Fruit fly (Drosophila melanogaster) whole organism: ENCODE data around the gene dnd.

Experiments used
- CG8478 ChIP-seq: fragments of >200 bp; optimal IDR thresholded peaks from 2 replicates; lab custom pipeline; 2018; ENCODE audit warnings: inconsistent platforms
- Dll ChIP-seq: fragments of >200 bp; optimal IDR thresholded peaks from 2 replicates; lab custom pipeline; 2017
- EcR ChIP-seq, 2 experiments: fragments of >200 bp; optimal IDR thresholded peaks; 2 replicates each; lab custom pipeline; 2017; ENCODE audit warnings: missing biosample characterization in 2 of 2, missing genetic modification characterization in 2 of 2, missing genetic modification reagents in 2 of 2
- pan ChIP-seq: fragments of >200 bp; optimal IDR thresholded peaks from 2 replicates; lab custom pipeline; 2017
- psq ChIP-seq: fragments of >200 bp; optimal IDR thresholded peaks from 2 replicates; lab custom pipeline; 2017
- usp ChIP-seq: fragments of >200 bp; optimal IDR thresholded peaks from 2 replicates; lab custom pipeline; 2017; ENCODE audit warnings: missing biosample characterization, missing genetic modification characterization, mixed read lengths

DNA sequence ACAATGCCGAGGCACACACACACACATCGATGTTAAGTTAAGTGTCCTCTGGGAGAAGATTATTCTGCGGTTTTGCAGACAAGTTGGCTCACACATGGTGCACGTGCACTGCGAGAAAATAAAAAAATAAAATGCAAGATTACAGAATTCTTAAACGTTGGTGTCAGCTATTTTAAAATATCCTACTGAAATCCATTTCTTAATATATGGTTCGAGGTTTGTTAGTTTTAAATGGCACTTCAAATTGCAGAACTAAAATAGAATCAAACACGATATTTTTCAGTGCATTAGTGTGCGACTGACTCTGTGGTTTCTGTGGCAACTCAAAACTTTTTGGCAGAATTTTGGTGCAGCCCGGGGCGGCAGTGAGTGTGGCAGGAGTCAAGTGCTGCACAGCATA is 48.0 kb upstream of the dnd start:
- TF ChIP-seq CG8478 (lab: Kevin White, UChicago) = no peak
- TF ChIP-seq pan (lab: Kevin White, UChicago) = no peak
- TF ChIP-seq Dll (lab: Kevin White, UChicago) = no peak
- no peak for TF ChIP-seq psq (lab: Kevin White, UChicago)
- no peak for TF ChIP-seq EcR (GFP tag; optimal IDR thresholded peaks at IDR 0.05; lab: Kevin White, UChicago)
- no peak for TF ChIP-seq usp (GFP tag; lab: Kevin White, UChicago)
